Fruit fly (Drosophila melanogaster): Measurements from ENCODE around the gene nod.
A peak's percentile ranks its signal among the peaks of the same experiment; 100 is the strongest.

nod gene

DNA sequence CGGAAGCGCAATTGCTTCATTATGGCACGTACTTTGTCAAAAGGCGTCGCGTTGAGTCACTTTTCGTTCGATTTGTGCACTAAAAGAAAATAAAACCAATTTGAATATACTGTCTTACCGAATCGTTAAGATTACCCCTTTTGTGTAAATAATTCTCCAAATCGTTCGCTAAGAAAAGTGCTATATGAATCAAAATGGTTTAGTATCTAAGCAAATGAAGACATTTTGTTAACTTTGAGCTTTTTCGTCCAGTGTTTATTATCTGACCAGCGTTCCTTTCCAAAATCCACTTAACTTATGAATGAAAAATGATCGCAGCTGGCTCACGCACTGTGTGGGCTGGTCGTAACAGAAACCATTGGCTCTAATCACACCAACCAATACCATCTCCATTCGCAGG, 30.5 kb upstream of the nod start (continued):
- no peak for TF ChIP-seq fkh (GFP tag; optimal IDR thresholded peaks at IDR 0.05)
- TF ChIP-seq CG11294 (GFP tag; IDR thresholded peaks at IDR 0.05), result no peak
- TF ChIP-seq acj6 (GFP tag; optimal IDR thresholded peaks at IDR 0.05), result peak; percentile 25
- no peak for TF ChIP-seq Hr38 (GFP tag; optimal IDR thresholded peaks at IDR 0.05)
- TF ChIP-seq spab (GFP tag; optimal IDR thresholded peaks at IDR 0.05), result no peak
- no peak for TF ChIP-seq salr (GFP tag; optimal IDR thresholded peaks at IDR 0.05)
- peak; percentile 50 for TF ChIP-seq CG31627 (GFP tag; optimal IDR thresholded peaks at IDR 0.05)
- peak; percentile 49 for TF ChIP-seq pdm3 (GFP tag; optimal IDR thresholded peaks at IDR 0.05)
- TF ChIP-seq CG32006 (GFP tag; optimal IDR thresholded peaks at IDR 0.05), result peak; percentile 17
- TF ChIP-seq fd85E (GFP tag; optimal IDR thresholded peaks at IDR 0.05), result no peak
- TF ChIP-seq Eip75B (GFP tag; optimal IDR thresholded peaks at IDR 0.05), result peak; percentile 23
- TF ChIP-seq vri (GFP tag; optimal IDR thresholded peaks at IDR 0.05), result peak; percentile 25
- TF ChIP-seq CG8632 (GFP tag; optimal IDR thresholded peaks at IDR 0.05), result peak; percentile 24
- no peak for TF ChIP-seq CG6854 (GFP tag; optimal IDR thresholded peaks at IDR 0.05)
- no peak for TF ChIP-seq eg (GFP tag; IDR thresholded peaks at IDR 0.05)
- TF ChIP-seq CG3032 (tag; optimal IDR thresholded peaks at IDR 0.05), result peak; percentile 16
- peak; percentile 70 for TF ChIP-seq svp (GFP tag)
- TF ChIP-seq OdsH (GFP tag; optimal IDR thresholded peaks at IDR 0.05), result peak; percentile 33

dm6 chrX:11555070-11555469, 25.5 kb upstream of the nod start:
- 0 out of 2 replicates have a peak, but pooled peaks have one; percentile 13 for TF ChIP-seq CG15336 (GFP tag; IDR thresholded peaks at IDR 0.05)
- TF ChIP-seq Eip93F (GFP tag; optimal IDR thresholded peaks at IDR 0.05), result no peak
- peak; percentile 20 for TF ChIP-seq Sox102F (GFP tag; optimal IDR thresholded peaks at IDR 0.05)
- no peak for TF ChIP-seq CG32006 (GFP tag; optimal IDR thresholded peaks at IDR 0.05)
- no peak for TF ChIP-seq Hr38 (GFP tag; optimal IDR thresholded peaks at IDR 0.05)
- no peak for TF ChIP-seq CG11902 (GFP tag; optimal IDR thresholded peaks at IDR 0.05)
- TF ChIP-seq fd85E (GFP tag; optimal IDR thresholded peaks at IDR 0.05), result no peak
- TF ChIP-seq acj6 (GFP tag; optimal IDR thresholded peaks at IDR 0.05), result no peak
- TF ChIP-seq ss (GFP tag; optimal IDR thresholded peaks at IDR 0.05), result peak in 1 of 2 experiments; percentile 3
- TF ChIP-seq Hr39 (GFP tag; optimal IDR thresholded peaks at IDR 0.05), result no peak
- TF ChIP-seq achi (GFP tag; optimal IDR thresholded peaks at IDR 0.05), result no peak
- no peak for TF ChIP-seq CG31627 (GFP tag; optimal IDR thresholded peaks at IDR 0.05)
- no peak for TF ChIP-seq vri (GFP tag; optimal IDR thresholded peaks at IDR 0.05)
- TF ChIP-seq CG34406 (GFP tag; optimal IDR thresholded peaks at IDR 0.05), result no peak
- peak; percentile 1 for TF ChIP-seq cyc (GFP tag; optimal IDR thresholded peaks at IDR 0.05)
- peak; percentile 38 for TF ChIP-seq CG6276 (GFP tag; optimal IDR thresholded peaks at IDR 0.05)
- TF ChIP-seq spab (GFP tag; optimal IDR thresholded peaks at IDR 0.05), result no peak
- no peak for TF ChIP-seq CG6808 (GFP tag; optimal IDR thresholded peaks at IDR 0.05)
- TF ChIP-seq Eip78C (GFP tag), result peak; percentile 67
- TF ChIP-seq eg (GFP tag; IDR thresholded peaks at IDR 0.05), result no peak; the same call in 2 of the 3 replicates
- peak; percentile 39 for TF ChIP-seq esn (GFP tag; optimal IDR thresholded peaks at IDR 0.05)
- TF ChIP-seq pdm3 (GFP tag; optimal IDR thresholded peaks at IDR 0.05), result peak; percentile 31
- no peak for TF ChIP-seq CG3032 (tag; optimal IDR thresholded peaks at IDR 0.05)
- no peak for TF ChIP-seq CG11762 (GFP tag; optimal IDR thresholded peaks at IDR 0.05; ENCODE audit: insufficient read depth)
- TF ChIP-seq CG3919 (GFP tag; optimal IDR thresholded peaks at IDR 0.05), result no peak
- TF ChIP-seq Sox15 (GFP tag; optimal IDR thresholded peaks at IDR 0.05), result no peak
- peak; percentile 41 for TF ChIP-seq CG10669 (GFP tag; optimal IDR thresholded peaks at IDR 0.05)
- TF ChIP-seq Sox14 (GFP tag; optimal IDR thresholded peaks at IDR 0.05), result no peak
- TF ChIP-seq Hr4 (GFP tag; optimal IDR thresholded peaks at IDR 0.05), result no peak
- no peak for TF ChIP-seq CG10631 (GFP tag; optimal IDR thresholded peaks at IDR 0.05)
- TF ChIP-seq CG6163 (GFP tag; IDR thresholded peaks at IDR 0.05), result peak; percentile 6; the same call in 1 of the 3 replicates
- TF ChIP-seq CG6854 (GFP tag; optimal IDR thresholded peaks at IDR 0.05), result no peak
- no peak for TF ChIP-seq topi (GFP tag; optimal IDR thresholded peaks at IDR 0.05)
- no peak for TF ChIP-seq fd59A (GFP tag; optimal IDR thresholded peaks at IDR 0.05)
- no peak for TF ChIP-seq CG16779 (tag; optimal IDR thresholded peaks at IDR 0.05)
- no peak for TF ChIP-seq CG6792 (GFP tag; optimal IDR thresholded peaks at IDR 0.05)
- TF ChIP-seq Met (GFP tag; optimal IDR thresholded peaks at IDR 0.05), result no peak
- TF ChIP-seq fkh (GFP tag; optimal IDR thresholded peaks at IDR 0.05), result no peak
- TF ChIP-seq net (GFP tag; optimal IDR thresholded peaks at IDR 0.05), result peak; percentile 24
- TF ChIP-seq CG11294 (GFP tag; IDR thresholded peaks at IDR 0.05), result no peak
- no peak for TF ChIP-seq CG7368 (GFP tag; optimal IDR thresholded peaks at IDR 0.05)
- no peak for TF ChIP-seq CG1621 (tag; optimal IDR thresholded peaks at IDR 0.05)
- no peak for TF ChIP-seq CG9139 (GFP tag; optimal IDR thresholded peaks at IDR 0.05)
- TF ChIP-seq CG4318 (GFP tag; optimal IDR thresholded peaks at IDR 0.05), result no peak

Measured in whole organism, prepupa.